Fruit fly (Drosophila melanogaster) whole organism, prepupa: ENCODE measurements around the gene CG14096.
"Not testable (repeated sequence)": the region's sequence is repeated elsewhere in the genome, so short reads cannot be mapped to it uniquely, and the experiment has no call there.

Source experiments
- CG10631 ChIP-seq: fragments of 200-800 bp; sonication (Bioruptor generic); optimal IDR thresholded peaks from 2 replicates; lab custom pipeline; 2016; ENCODE audit warnings: missing biosample characterization, missing genetic modification characterization
- CG10669 ChIP-seq: fragments of 200-800 bp; sonication (Bioruptor generic); optimal IDR thresholded peaks from 3 replicates; lab custom pipeline; 2018; ENCODE audit warnings: missing biosample characterization, mild to moderate bottlenecking, missing genetic modification characterization, moderate library complexity
- CG11762 ChIP-seq: fragments of 200-800 bp; sonication (Bioruptor generic); optimal IDR thresholded peaks from 3 replicates; lab custom pipeline; 2016; ENCODE audit warnings: missing biosample characterization, missing genetic modification characterization; ENCODE audit not compliant: insufficient read depth
- CG11902 ChIP-seq: fragments of 200-800 bp; sonication (Bioruptor generic); optimal IDR thresholded peaks from 3 replicates; lab custom pipeline; 2016; ENCODE audit warnings: missing biosample characterization, missing genetic modification characterization
- CG1621 ChIP-seq: fragments of 200-800 bp; sonication (Bioruptor generic); optimal IDR thresholded peaks from 3 replicates; lab custom pipeline; 2018; ENCODE audit warnings: missing biosample characterization, mild to moderate bottlenecking, missing genetic modification characterization
- CG31627 ChIP-seq: fragments of 200-800 bp; sonication (Bioruptor generic); optimal IDR thresholded peaks from 3 replicates; lab custom pipeline; 2016; ENCODE audit warnings: missing biosample characterization, missing genetic modification characterization
- CG32006 ChIP-seq: fragments of 200-800 bp; sonication (Bioruptor generic); optimal IDR thresholded peaks from 3 replicates; lab custom pipeline; 2017; ENCODE audit warnings: missing biosample characterization, mild to moderate bottlenecking, missing genetic modification characterization
- CG34406 ChIP-seq: fragments of 200-800 bp; sonication (Bioruptor generic); optimal IDR thresholded peaks from 3 replicates; lab custom pipeline; 2016; ENCODE audit warnings: missing biosample characterization, missing genetic modification characterization
- CG3919 ChIP-seq: fragments of 200-800 bp; sonication (Bioruptor generic); optimal IDR thresholded peaks from 3 replicates; lab custom pipeline; 2016; ENCODE audit warnings: missing biosample characterization, missing genetic modification characterization
- CG6163 ChIP-seq: fragments of 200-800 bp; sonication (Bioruptor generic); IDR thresholded peaks from 3 replicates; pipeline ENCODE4 v1.3.6; 2022; ENCODE audit warnings: missing biosample characterization, missing genetic modification characterization
- CG6276 ChIP-seq: fragments of 200-800 bp; sonication (Bioruptor generic); optimal IDR thresholded peaks from 2 replicates; lab custom pipeline; 2017; ENCODE audit warnings: missing biosample characterization, mild to moderate bottlenecking, missing genetic modification characterization
- CG6792 ChIP-seq: fragments of 200-800 bp; sonication (Bioruptor generic); optimal IDR thresholded peaks from 3 replicates; lab custom pipeline; 2016; ENCODE audit warnings: missing biosample characterization, missing genetic modification characterization
- CG7368 ChIP-seq: fragments of 200-800 bp; sonication (Bioruptor generic); optimal IDR thresholded peaks from 3 replicates; lab custom pipeline; 2016; ENCODE audit warnings: missing biosample characterization, missing genetic modification characterization
- CG8119 ChIP-seq: fragments of 200-800 bp; sonication (Bioruptor generic); IDR thresholded peaks from 3 replicates; pipeline ENCODE4 v1.3.6; 2022; ENCODE audit warnings: missing biosample characterization, missing genetic modification characterization
- CG8319 ChIP-seq: fragments of 200-800 bp; sonication (Bioruptor generic); optimal IDR thresholded peaks from 3 replicates; lab custom pipeline; 2016; ENCODE audit warnings: missing biosample characterization, missing genetic modification characterization
- CG9139 ChIP-seq: fragments of 200-800 bp; sonication (Bioruptor generic); optimal IDR thresholded peaks from 3 replicates; lab custom pipeline; 2017; ENCODE audit warnings: missing biosample characterization, mild to moderate bottlenecking, missing genetic modification characterization
- Eip75B ChIP-seq: fragments of 200-800 bp; sonication (Bioruptor generic); optimal IDR thresholded peaks from 3 replicates; lab custom pipeline; 2016; ENCODE audit warnings: missing biosample characterization, missing genetic modification characterization
- Eip78C ChIP-seq: fragments of 200-800 bp; sonication (Bioruptor generic); peaks from one replicate; lab custom pipeline; 2016; ENCODE audit warnings: missing biosample characterization, missing genetic modification characterization
- Eip93F ChIP-seq: fragments of 200-800 bp; sonication (Bioruptor generic); optimal IDR thresholded peaks from 2 replicates; lab custom pipeline; 2016; ENCODE audit warnings: missing biosample characterization, mild to moderate bottlenecking, missing genetic modification characterization
- Ets21C ChIP-seq: fragments of 200-800 bp; sonication (Bioruptor generic); optimal IDR thresholded peaks from 3 replicates; lab custom pipeline; 2016; ENCODE audit warnings: missing biosample characterization, missing genetic modification characterization
- Hr39 ChIP-seq: fragments of 200-800 bp; sonication (Bioruptor generic); optimal IDR thresholded peaks from 2 replicates; lab custom pipeline; 2016; ENCODE audit warnings: missing biosample characterization, missing genetic modification characterization
- Hr4 ChIP-seq: fragments of 200-800 bp; sonication (Bioruptor generic); optimal IDR thresholded peaks from 3 replicates; lab custom pipeline; 2016; ENCODE audit warnings: missing biosample characterization, missing genetic modification characterization
- Met ChIP-seq: fragments of 200-800 bp; sonication (Bioruptor generic); optimal IDR thresholded peaks from 3 replicates; lab custom pipeline; 2016; ENCODE audit warnings: missing biosample characterization, missing genetic modification characterization
- OdsH ChIP-seq: fragments of 200-800 bp; sonication (Bioruptor generic); optimal IDR thresholded peaks from 3 replicates; lab custom pipeline; 2016; ENCODE audit warnings: missing biosample characterization, missing genetic modification characterization
- Smox ChIP-seq: fragments of 200-800 bp; sonication (Bioruptor generic); optimal IDR thresholded peaks from 3 replicates; lab custom pipeline; 2016; ENCODE audit warnings: missing biosample characterization, missing genetic modification characterization
- Sox102F ChIP-seq: fragments of 200-800 bp; sonication (Bioruptor generic); optimal IDR thresholded peaks from 2 replicates; lab custom pipeline; 2016; ENCODE audit warnings: missing biosample characterization, mild to moderate bottlenecking, missing genetic modification characterization
- Sox15 ChIP-seq: fragments of 200-800 bp; sonication (Bioruptor generic); optimal IDR thresholded peaks from 3 replicates; lab custom pipeline; 2016; ENCODE audit warnings: missing biosample characterization, missing genetic modification characterization
- acj6 ChIP-seq: fragments of 200-800 bp; sonication (Bioruptor generic); optimal IDR thresholded peaks from 3 replicates; lab custom pipeline; 2016; ENCODE audit warnings: missing biosample characterization, missing genetic modification characterization
- cyc ChIP-seq: fragments of 200-800 bp; sonication (Bioruptor generic); optimal IDR thresholded peaks from 3 replicates; lab custom pipeline; 2016; ENCODE audit warnings: missing biosample characterization, missing genetic modification characterization
- dac ChIP-seq: fragments of 200-800 bp; sonication (Bioruptor generic); optimal IDR thresholded peaks from 2 replicates; lab custom pipeline; 2017; ENCODE audit warnings: missing biosample characterization, mild to moderate bottlenecking, missing genetic modification characterization
- dsx ChIP-seq: fragments of 200-800 bp; optimal IDR thresholded peaks from 3 replicates; lab custom pipeline; 2019; ENCODE audit warnings: missing biosample characterization, mild to moderate bottlenecking, missing genetic modification characterization, moderate library complexity; ENCODE audit not compliant: poor library complexity, severe bottlenecking
- eg ChIP-seq: fragments of 200-800 bp; sonication (Bioruptor generic); IDR thresholded peaks from 3 replicates; pipeline ENCODE4 v1.3.6; 2022; ENCODE audit warnings: missing biosample characterization, missing genetic modification characterization
- lz ChIP-seq: fragments of 200-800 bp; sonication (Bioruptor generic); optimal IDR thresholded peaks from 3 replicates; lab custom pipeline; 2016; ENCODE audit warnings: missing biosample characterization, missing genetic modification characterization
- net ChIP-seq: fragments of 200-800 bp; sonication (Bioruptor generic); optimal IDR thresholded peaks from 3 replicates; lab custom pipeline; 2016; ENCODE audit warnings: missing biosample characterization, missing genetic modification characterization
- pdm3 ChIP-seq: fragments of 200-800 bp; sonication (Bioruptor generic); optimal IDR thresholded peaks from 3 replicates; lab custom pipeline; 2016; ENCODE audit warnings: missing biosample characterization, missing genetic modification characterization
- salr ChIP-seq, 2 experiments: fragments of 200-800 bp; sonication (Bioruptor generic); optimal IDR thresholded peaks; 3 replicates each; lab custom pipeline; 2016 to 2018; ENCODE audit warnings: missing biosample characterization in 2 of 2, missing genetic modification characterization in 2 of 2, mild to moderate bottlenecking in 1 of 2
- svp ChIP-seq: fragments of 200-800 bp; sonication (Bioruptor generic); peaks from one replicate; lab custom pipeline; 2016; ENCODE audit warnings: missing biosample characterization, missing genetic modification characterization
- topi ChIP-seq: fragments of 200-800 bp; sonication (Bioruptor generic); optimal IDR thresholded peaks from 3 replicates; lab custom pipeline; 2016; ENCODE audit warnings: missing biosample characterization, missing genetic modification characterization
- vri ChIP-seq: fragments of 200-800 bp; sonication (Bioruptor generic); optimal IDR thresholded peaks from 3 replicates; lab custom pipeline; 2016; ENCODE audit warnings: missing biosample characterization, mild to moderate bottlenecking, missing genetic modification characterization

Gene CG14096

dm6 chr3L:19466979-19467378 lies at the start of gene CG14096, which contains the start of gene CG32214:
TSS of gene CG14096 (minus strand) at chr3L:19467079.
TSS of gene CG32214 (plus strand) at chr3L:19467346.
- TF ChIP-seq OdsH; CG31627 (GFP tag; lab: Kevin White, UChicago); CG7368 (GFP tag; lab: Kevin White, UChicago): not testable (repeated sequence)

dm6 chr3L:19516547-19516946 lies 49.7 kb upstream of the CG14096 start:
- TF ChIP-seq CG34406 (GFP tag; lab: Kevin White, UChicago) (peak; percentile 33), CG31627 (GFP tag; lab: Kevin White, UChicago) (peak; percentile 75), Smox (peak; percentile 18), CG10631 (GFP tag; lab: Kevin White, UChicago) (peak; percentile 56), dac (GFP tag; lab: Kevin White, UChicago) (peak; percentile 32), Sox102F (GFP tag; lab: Kevin White, UChicago) (no peak), vri (GFP tag; lab: Kevin White, UChicago) (no peak), net (GFP tag; lab: Kevin White, UChicago) (peak; percentile 29), CG6276 (GFP tag; lab: Kevin White, UChicago) (no peak), CG7368 (GFP tag; lab: Kevin White, UChicago) (peak; percentile 55), topi (peak; percentile 60), Met (GFP tag; lab: Kevin White, UChicago) (peak; percentile 36), cyc (peak; percentile 82), Sox15 (GFP tag; lab: Kevin White, UChicago) (peak; percentile 34), dsx (no peak), OdsH (peak; percentile 64), svp (GFP tag; lab: Kevin White, UChicago) (peak; percentile 64), CG6792 (peak; percentile 47), CG8319 (GFP tag; lab: Kevin White, UChicago) (peak; percentile 39), CG9139 (GFP tag; lab: Kevin White, UChicago) (no peak), CG11902 (GFP tag; lab: Kevin White, UChicago) (peak; percentile 63), Hr4 (GFP tag; lab: Kevin White, UChicago) (peak; percentile 10), CG1621 (tag; lab: Kevin White, UChicago) (no peak), eg (GFP tag; lab: Robert Waterston, UW) (peak; percentile 75), CG10669 (peak; percentile 34), CG11762 (peak; percentile 43), lz (GFP tag; lab: Kevin White, UChicago) (peak; percentile 76), acj6 (GFP tag; lab: Kevin White, UChicago) (peak; percentile 40), Ets21C (GFP tag; lab: Kevin White, UChicago) (peak; percentile 27), CG3919 (GFP tag; lab: Kevin White, UChicago) (peak; percentile 70), pdm3 (GFP tag; lab: Kevin White, UChicago) (peak; percentile 60), Hr39 (peak; percentile 74), Eip75B (GFP tag; lab: Kevin White, UChicago) (peak; percentile 71), CG6163 (GFP tag; lab: Robert Waterston, UW) (peak; percentile 85), CG8119 (GFP tag; lab: Robert Waterston, UW) (no peak), salr (GFP tag; optimal IDR thresholded peaks at IDR 0.05; lab: Kevin White, UChicago) (peak in 1 of 2 experiments; percentile 73), Eip78C (GFP tag; lab: Kevin White, UChicago) (peak; percentile 79), Eip93F (GFP tag; lab: Kevin White, UChicago) (no peak)

DNA sequence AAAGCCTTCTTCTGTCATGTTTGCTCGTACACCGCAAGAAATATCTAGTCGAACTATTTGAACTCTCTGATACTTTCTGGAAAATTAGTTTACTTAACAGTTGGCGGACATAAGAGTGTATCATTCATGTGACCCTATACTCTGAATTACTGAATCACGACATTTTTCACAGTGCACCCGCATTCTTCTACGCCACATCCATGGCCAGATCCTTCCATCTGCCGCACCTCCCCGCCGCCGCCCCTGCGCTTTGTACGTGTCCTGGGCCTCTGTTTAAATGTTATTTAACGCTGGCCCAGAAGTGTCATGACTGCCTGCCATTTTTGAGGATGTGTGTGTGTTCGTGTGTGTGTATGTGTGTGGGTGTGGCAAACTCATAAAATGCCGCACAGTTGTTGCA lies 45.8 kb upstream of the CG14096 start:
- TF ChIP-seq svp (GFP tag; lab: Kevin White, UChicago) (peak; percentile 22), salr (GFP tag; optimal IDR thresholded peaks at IDR 0.05; lab: Kevin White, UChicago) (no peak), CG32006 (GFP tag; lab: Kevin White, UChicago) (no peak), Ets21C (GFP tag; lab: Kevin White, UChicago) (no peak), Hr39 (no peak)
